Fruit fly (Drosophila melanogaster) whole organism, embryonic: ENCODE measurements around the gene Sem1.

Experiments
- Bdp1 ChIP-seq: fragments of 200-800 bp; sonication (Bioruptor generic); optimal IDR thresholded peaks from 3 replicates; lab custom pipeline; 2016; ENCODE audit warnings: missing biosample characterization, missing genetic modification characterization
- CG12942 ChIP-seq: fragments of 200-800 bp; sonication (Bioruptor generic); optimal IDR thresholded peaks from 3 replicates; lab custom pipeline; 2016; ENCODE audit warnings: missing biosample characterization, missing genetic modification characterization
- CG13624 ChIP-seq: fragments of 200-800 bp; sonication (Bioruptor generic); optimal IDR thresholded peaks from 2 replicates; lab custom pipeline; 2016; ENCODE audit warnings: missing biosample characterization, missing genetic modification characterization
- CG14014 ChIP-seq: fragments of 200-800 bp; sonication (Bioruptor generic); IDR thresholded peaks from 2 replicates; pipeline ENCODE4 v1.3.6; 2022; ENCODE audit warnings: missing biosample characterization, missing genetic modification characterization
- CG14860 ChIP-seq: fragments of 200-800 bp; sonication (Bioruptor generic); IDR thresholded peaks from 3 replicates; pipeline ENCODE4 v1.3.6; 2022; ENCODE audit warnings: missing biosample characterization, missing genetic modification characterization; ENCODE audit not compliant: partially characterized antibody
- CG16813 ChIP-seq: fragments of 200-800 bp; sonication (Bioruptor generic); IDR thresholded peaks from 3 replicates; pipeline ENCODE4 v1.3.6; 2022; ENCODE audit warnings: missing biosample characterization, missing genetic modification characterization; ENCODE audit not compliant: partially characterized antibody
- CG18599 ChIP-seq: fragments of 200-800 bp; sonication (Bioruptor generic); optimal IDR thresholded peaks from 3 replicates; lab custom pipeline; 2017; ENCODE audit warnings: missing biosample characterization, missing genetic modification characterization, mild to moderate bottlenecking, moderate library complexity, missing genetic modification reagents
- CG31388 ChIP-seq: fragments of 200-800 bp; sonication (Bioruptor generic); optimal IDR thresholded peaks from 2 replicates; lab custom pipeline; 2016; ENCODE audit warnings: missing biosample characterization, missing genetic modification characterization
- CG4328 ChIP-seq: fragments of 200-800 bp; sonication (Bioruptor generic); optimal IDR thresholded peaks from 3 replicates; lab custom pipeline; 2017; ENCODE audit warnings: missing biosample characterization, missing genetic modification reagents, missing genetic modification characterization
- CG6654 ChIP-seq: fragments of 200-800 bp; sonication (Bioruptor generic); optimal IDR thresholded peaks from 2 replicates; lab custom pipeline; 2017; ENCODE audit warnings: missing biosample characterization, mild to moderate bottlenecking, missing genetic modification characterization
- CG8944 ChIP-seq: fragments of 200-800 bp; sonication (Bioruptor generic); optimal IDR thresholded peaks from 3 replicates; lab custom pipeline; 2016; ENCODE audit warnings: missing biosample characterization, missing genetic modification characterization
- CG9817 ChIP-seq: fragments of 200-800 bp; sonication (Bioruptor generic); optimal IDR thresholded peaks from 2 replicates; lab custom pipeline; 2018; ENCODE audit warnings: missing biosample characterization, mild to moderate bottlenecking, missing genetic modification characterization, moderate library complexity
- CrebB ChIP-seq: fragments of 200-800 bp; sonication (Bioruptor generic); optimal IDR thresholded peaks from 3 replicates; lab custom pipeline; 2018; ENCODE audit warnings: missing biosample characterization, mild to moderate bottlenecking, missing genetic modification characterization
- D19B ChIP-seq: fragments of 200-800 bp; sonication (Bioruptor generic); optimal IDR thresholded peaks from 2 replicates; lab custom pipeline; 2017; ENCODE audit warnings: missing biosample characterization, mild to moderate bottlenecking, missing genetic modification characterization
- Doc3 ChIP-seq: fragments of 200-800 bp; sonication (Bioruptor generic); IDR thresholded peaks from 3 replicates; pipeline ENCODE4 v1.3.6; 2022; ENCODE audit warnings: missing biosample characterization, missing genetic modification characterization; ENCODE audit not compliant: partially characterized antibody
- Dref ChIP-seq: fragments of 200-800 bp; sonication (Bioruptor generic); IDR thresholded peaks from 2 replicates; pipeline ENCODE4 v1.3.6; 2022; ENCODE audit warnings: missing biosample characterization, missing genetic modification characterization
- Ets65A ChIP-seq: fragments of 200-800 bp; sonication (Bioruptor generic); peaks from one replicate; lab custom pipeline; 2016; ENCODE audit warnings: missing biosample characterization, missing genetic modification characterization
- Fer1 ChIP-seq: fragments of 200-800 bp; sonication (Bioruptor generic); optimal IDR thresholded peaks from 2 replicates; lab custom pipeline; 2017; ENCODE audit warnings: missing biosample characterization, mild to moderate bottlenecking, missing genetic modification characterization
- Fer2 ChIP-seq: fragments of 200-800 bp; sonication (Bioruptor generic); optimal IDR thresholded peaks from 2 replicates; lab custom pipeline; 2018; ENCODE audit warnings: missing biosample characterization, mild to moderate bottlenecking, missing genetic modification characterization, moderate library complexity
- Hey ChIP-seq: fragments of 200-800 bp; sonication (Bioruptor generic); optimal IDR thresholded peaks from 3 replicates; lab custom pipeline; 2018; ENCODE audit warnings: missing biosample characterization, mild to moderate bottlenecking, missing genetic modification characterization
- Hr39 ChIP-seq: fragments of >200 bp; optimal IDR thresholded peaks from 2 replicates; lab custom pipeline; 2017
- Hr51 ChIP-seq, 2 experiments: fragments of 200-800 bp; sonication (Bioruptor generic); optimal IDR thresholded peaks; 2 replicates in 1 of 2; 3 replicates in 1 of 2; lab custom pipeline; 2016 to 2018; ENCODE audit warnings: missing biosample characterization in 2 of 2, missing genetic modification characterization in 2 of 2, mild to moderate bottlenecking in 1 of 2, moderate library complexity in 1 of 2
- Hr78 ChIP-seq, 2 experiments: fragments of 200-800 bp in 1 of 2; fragments of >200 bp in 1 of 2; sonication (Bioruptor generic) in 1 of 2; optimal IDR thresholded peaks; 2 replicates each; lab custom pipeline; 2017 to 2019; ENCODE audit warnings: missing biosample characterization in 2 of 2, missing genetic modification characterization in 2 of 2, mild to moderate bottlenecking in 1 of 2, moderate library complexity in 1 of 2
- Mes4 ChIP-seq: fragments of 200-800 bp; sonication (Bioruptor generic); optimal IDR thresholded peaks from 2 replicates; lab custom pipeline; 2016; ENCODE audit warnings: missing biosample characterization, missing genetic modification characterization
- Ptx1 ChIP-seq: fragments of 200-800 bp; sonication (Bioruptor generic); IDR thresholded peaks from 2 replicates; pipeline ENCODE4 v1.3.6; 2022; ENCODE audit warnings: missing biosample characterization, missing genetic modification characterization
- ab ChIP-seq: fragments of 200-800 bp; sonication (Bioruptor generic); optimal IDR thresholded peaks from 2 replicates; lab custom pipeline; 2016; ENCODE audit warnings: missing biosample characterization, missing genetic modification characterization
- abd-A ChIP-seq: fragments of 200-800 bp; sonication (Bioruptor generic); optimal IDR thresholded peaks from 3 replicates; lab custom pipeline; 2019; ENCODE audit warnings: missing biosample characterization, mild to moderate bottlenecking, missing genetic modification characterization, moderate library complexity
- ase ChIP-seq: fragments of 200-800 bp; sonication (Bioruptor generic); IDR thresholded peaks from 3 replicates; pipeline ENCODE4 v1.3.6; 2022; ENCODE audit warnings: missing biosample characterization, missing genetic modification characterization
- br ChIP-seq: fragments of >200 bp; optimal IDR thresholded peaks from 2 replicates; lab custom pipeline; 2017
- cato ChIP-seq: fragments of 200-800 bp; sonication (Bioruptor generic); optimal IDR thresholded peaks from 2 replicates; lab custom pipeline; 2016; ENCODE audit warnings: missing biosample characterization, missing genetic modification characterization, borderline replicate concordance
- cg ChIP-seq: fragments of 200-800 bp; sonication (Bioruptor generic); optimal IDR thresholded peaks from 3 replicates; lab custom pipeline; 2019; ENCODE audit warnings: missing biosample characterization, mild to moderate bottlenecking, missing genetic modification characterization, moderate library complexity
- crp ChIP-seq, 2 experiments: fragments of 200-800 bp; sonication (Bioruptor generic); optimal IDR thresholded peaks; 2 replicates in 1 of 2; 3 replicates in 1 of 2; lab custom pipeline; 2017; ENCODE audit warnings: missing biosample characterization in 2 of 2, missing genetic modification characterization in 2 of 2, mild to moderate bottlenecking in 1 of 2, moderate library complexity in 1 of 2
- danr ChIP-seq: fragments of 200-800 bp; sonication (Bioruptor generic); IDR thresholded peaks from 2 replicates; pipeline ENCODE4 v1.3.6; 2022; ENCODE audit warnings: missing biosample characterization, missing genetic modification characterization
- disco-r ChIP-seq: fragments of 200-800 bp; sonication (Bioruptor generic); optimal IDR thresholded peaks from 2 replicates; lab custom pipeline; 2016; ENCODE audit warnings: missing biosample characterization, missing genetic modification characterization
- dmrt99B ChIP-seq: fragments of 200-800 bp; sonication (Bioruptor generic); optimal IDR thresholded peaks from 2 replicates; lab custom pipeline; 2018; ENCODE audit warnings: missing biosample characterization, mild to moderate bottlenecking, missing genetic modification characterization, moderate library complexity
- exex ChIP-seq: fragments of 200-800 bp; sonication (Bioruptor generic); optimal IDR thresholded peaks from 4 replicates; lab custom pipeline; 2018; ENCODE audit warnings: missing biosample characterization, mild to moderate bottlenecking, missing genetic modification characterization, moderate library complexity
- fd102C ChIP-seq: fragments of 200-800 bp; sonication (Bioruptor generic); optimal IDR thresholded peaks from 2 replicates; lab custom pipeline; 2018; ENCODE audit warnings: missing biosample characterization, mild to moderate bottlenecking, missing genetic modification characterization, moderate library complexity
- fd64A ChIP-seq: fragments of 200-800 bp; sonication (Bioruptor generic); optimal IDR thresholded peaks from 3 replicates; lab custom pipeline; 2018; ENCODE audit warnings: missing biosample characterization, mild to moderate bottlenecking, missing genetic modification characterization
- gt ChIP-seq: fragments of 200-800 bp; sonication (Bioruptor generic); IDR thresholded peaks from 2 replicates; pipeline ENCODE4 v1.3.6; 2022; ENCODE audit warnings: missing biosample characterization, missing genetic modification characterization
- hbn ChIP-seq: fragments of 200-800 bp; sonication (Bioruptor generic); IDR thresholded peaks from 2 replicates; pipeline ENCODE4 v1.3.6; 2022; ENCODE audit warnings: missing biosample characterization, missing genetic modification characterization; ENCODE audit not compliant: partially characterized antibody
- hth ChIP-seq: fragments of >200 bp; optimal IDR thresholded peaks from 2 replicates; lab custom pipeline; 2017; ENCODE audit warnings: inconsistent platforms
- jing ChIP-seq: fragments of 200-800 bp; sonication (Bioruptor generic); optimal IDR thresholded peaks from 2 replicates; lab custom pipeline; 2018; ENCODE audit warnings: missing biosample characterization, mild to moderate bottlenecking, missing genetic modification characterization
- kah ChIP-seq: fragments of 200-800 bp; sonication (Bioruptor generic); optimal IDR thresholded peaks from 2 replicates; lab custom pipeline; 2018; ENCODE audit warnings: missing biosample characterization, mild to moderate bottlenecking, missing genetic modification characterization
- klu ChIP-seq: fragments of 200-800 bp; sonication (Bioruptor generic); IDR thresholded peaks from 2 replicates; pipeline ENCODE4 v1.3.6; 2022; ENCODE audit warnings: missing biosample characterization, missing genetic modification characterization
- odd ChIP-seq: fragments of 200-800 bp; sonication (Bioruptor generic); optimal IDR thresholded peaks from 2 replicates; lab custom pipeline; 2017; ENCODE audit warnings: missing biosample characterization, mild to moderate bottlenecking, missing genetic modification characterization
- pan ChIP-seq, 4 experiments: fragments of >200 bp in 3 of 4; fragments of 200-800 bp in 1 of 4; sonication (Bioruptor generic) in 1 of 4; optimal IDR thresholded peaks in 3 of 4; IDR thresholded peaks in 1 of 4; 2 replicates each; pipeline versions ENCODE4 v1.3.6 to Lab custom; 2017 to 2022; ENCODE audit warnings: missing biosample characterization in 2 of 4, missing genetic modification characterization in 2 of 4, mixed read lengths in 1 of 4
- prd ChIP-seq, 3 experiments: fragments of >200 bp in 2 of 3; fragments of 200-800 bp in 1 of 3; sonication (Bioruptor generic) in 1 of 3; optimal IDR thresholded peaks in 2 of 3; IDR thresholded peaks in 1 of 3; 2 replicates in 2 of 3; 3 replicates in 1 of 3; pipeline versions ENCODE4 v1.3.6 to Lab custom; 2017 to 2022; ENCODE audit warnings: missing biosample characterization in 1 of 3, missing genetic modification characterization in 1 of 3
- ranshi ChIP-seq: fragments of 200-800 bp; sonication (Bioruptor generic); IDR thresholded peaks from 2 replicates; pipeline ENCODE4 v1.3.6; 2022; ENCODE audit warnings: missing biosample characterization, missing genetic modification characterization
- ro ChIP-seq: fragments of 200-800 bp; sonication (Bioruptor generic); IDR thresholded peaks from 2 replicates; pipeline ENCODE4 v1.3.6; 2022; ENCODE audit warnings: missing biosample characterization, missing genetic modification characterization
- sr ChIP-seq: fragments of 200-800 bp; sonication (Bioruptor generic); IDR thresholded peaks from 3 replicates; pipeline ENCODE4 v1.3.6; 2022; ENCODE audit warnings: missing biosample characterization, missing genetic modification characterization
- tgo ChIP-seq: fragments of 200-800 bp; sonication (Bioruptor generic); IDR thresholded peaks from 3 replicates; pipeline ENCODE4 v1.3.6; 2022; ENCODE audit warnings: missing biosample characterization, missing genetic modification characterization

Gene Sem1

DNA sequence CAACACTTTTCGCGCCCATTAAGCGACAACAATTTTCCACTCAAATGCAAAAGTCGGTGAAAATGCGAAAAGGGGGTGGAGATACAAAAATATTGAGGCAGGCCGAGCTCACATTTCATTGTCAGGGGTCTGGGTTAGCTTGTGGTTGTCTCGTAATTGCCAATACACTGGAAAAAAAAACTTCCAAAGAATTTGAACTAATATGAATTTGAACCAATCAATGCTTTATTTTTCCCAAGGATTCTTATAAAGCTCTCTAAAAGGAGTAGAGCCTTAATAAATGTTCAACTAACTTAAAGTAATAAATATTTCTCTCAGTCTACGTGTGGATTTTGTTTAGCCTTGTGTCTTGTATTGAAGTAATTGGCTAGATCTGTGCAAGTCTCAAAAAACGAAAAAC, 9.2 kb downstream of the Sem1 start (continued):
- no peak for TF ChIP-seq CG13624 (GFP tag; lab: Kevin White, UChicago)
- no peak for TF ChIP-seq br (lab: Kevin White, UChicago)
- no peak for TF ChIP-seq odd
- no peak for TF ChIP-seq pan (optimal IDR thresholded peaks at IDR 0.05; lab: Kevin White, UChicago)
- no peak for TF ChIP-seq pan (GFP tag; optimal IDR thresholded peaks at IDR 0.05 in 1 of 2, IDR thresholded peaks at IDR 0.05 in 1 of 2)
- TF ChIP-seq CG9817 (tag; lab: Kevin White, UChicago) = no peak
- TF ChIP-seq ranshi = no peak
- no peak for TF ChIP-seq CG8944
- no peak for TF ChIP-seq Doc3 (GFP tag; lab: Robert Waterston, UW)
- TF ChIP-seq hbn (GFP tag; lab: Robert Waterston, UW) = no peak
- TF ChIP-seq CG14014 (GFP tag; lab: Robert Waterston, UW) = no peak
- no peak for TF ChIP-seq Hr39 (lab: Kevin White, UChicago)
- TF ChIP-seq jing (GFP tag; lab: Kevin White, UChicago) = no peak
- no peak for TF ChIP-seq kah (GFP tag; lab: Kevin White, UChicago)
- no peak for TF ChIP-seq gt (GFP tag; lab: Robert Waterston, UW)
- no peak for TF ChIP-seq fd64A (GFP tag; lab: Kevin White, UChicago)
- TF ChIP-seq Ptx1 (GFP tag; lab: Robert Waterston, UW) = 0 out of 2 replicates have a peak, but pooled peaks have one; percentile 10
- no peak for TF ChIP-seq fd102C (GFP tag; lab: Kevin White, UChicago)
- TF ChIP-seq CrebB (tag; lab: Kevin White, UChicago) = no peak
- no peak for TF ChIP-seq CG31388
- no peak for TF ChIP-seq CG12942 (GFP tag; lab: Kevin White, UChicago)
- TF ChIP-seq CG14860 (GFP tag; lab: Robert Waterston, UW) = no peak
- no peak for TF ChIP-seq prd (optimal IDR thresholded peaks at IDR 0.05; lab: Kevin White, UChicago)
- 0 out of 3 replicates have a peak, but pooled peaks have one; percentile 41 for TF ChIP-seq prd (GFP tag; IDR thresholded peaks at IDR 0.05; lab: Robert Waterston, UW)
- no peak for TF ChIP-seq tgo (GFP tag; lab: Robert Waterston, UW)
- no peak for TF ChIP-seq CG16813 (GFP tag; lab: Robert Waterston, UW)
- no peak for TF ChIP-seq CG4328 (GFP tag; lab: Kevin White, UChicago)
- TF ChIP-seq Dref = no peak
- no peak for TF ChIP-seq Hr78 (GFP tag; optimal IDR thresholded peaks at IDR 0.05; lab: Kevin White, UChicago)
- no peak for TF ChIP-seq ab
- no peak for TF ChIP-seq cg (GFP tag; lab: Kevin White, UChicago)
- no peak for TF ChIP-seq klu (GFP tag; lab: Robert Waterston, UW)
- TF ChIP-seq CG18599 (GFP tag; lab: Kevin White, UChicago) = peak; percentile 24
- TF ChIP-seq abd-A (tag; lab: Kevin White, UChicago) = no peak
- TF ChIP-seq dmrt99B = peak; percentile 33
- TF ChIP-seq hth (lab: Kevin White, UChicago) = no peak
- no peak for TF ChIP-seq exex (tag; lab: Kevin White, UChicago)
- no peak for TF ChIP-seq Fer1
- TF ChIP-seq Hey (tag; lab: Kevin White, UChicago) = no peak
- TF ChIP-seq Hr51 (GFP tag; optimal IDR thresholded peaks at IDR 0.05; lab: Kevin White, UChicago) = peak in 1 of 2 experiments; percentile 40
- TF ChIP-seq danr (GFP tag; lab: Robert Waterston, UW) = no peak
- no peak for TF ChIP-seq sr
- no peak for TF ChIP-seq Fer2
- TF ChIP-seq CG6654 = no peak
- TF ChIP-seq Mes4 = no peak
- TF ChIP-seq ro (GFP tag; lab: Robert Waterston, UW) = no peak
- TF ChIP-seq D19B = no peak
- TF ChIP-seq crp (GFP tag; optimal IDR thresholded peaks at IDR 0.05; lab: Kevin White, UChicago) = no peak
- no peak for TF ChIP-seq ase (GFP tag; lab: Robert Waterston, UW)
- no peak for TF ChIP-seq disco-r (GFP tag; lab: Kevin White, UChicago)
- no peak for TF ChIP-seq cato (GFP tag; lab: Kevin White, UChicago)
- peak; percentile 90 for TF ChIP-seq Ets65A
- TF ChIP-seq Bdp1 (GFP tag; lab: Kevin White, UChicago) = no peak
